Fruit fly (Drosophila melanogaster): ENCODE data around the gene egh.

- TF ChIP-seq CG32006 (GFP tag; optimal IDR thresholded peaks at IDR 0.05) (peak; percentile 62), Sox15 (GFP tag; optimal IDR thresholded peaks at IDR 0.05) (peak; percentile 45), CG4318 (GFP tag; optimal IDR thresholded peaks at IDR 0.05) (no peak), Ets96B (tag; optimal IDR thresholded peaks at IDR 0.05) (peak; percentile 27), Met (GFP tag; optimal IDR thresholded peaks at IDR 0.05) (peak; percentile 71), Eip75B (GFP tag; optimal IDR thresholded peaks at IDR 0.05) (peak; percentile 26), CG16779 (tag; optimal IDR thresholded peaks at IDR 0.05) (peak; percentile 11), Hr4 (GFP tag; optimal IDR thresholded peaks at IDR 0.05) (peak; percentile 48), CG15336 (GFP tag; IDR thresholded peaks at IDR 0.05) (peak; percentile 83), spab (GFP tag; optimal IDR thresholded peaks at IDR 0.05) (no peak), CG6276 (GFP tag; optimal IDR thresholded peaks at IDR 0.05) (peak; percentile 58), Eip93F (GFP tag; optimal IDR thresholded peaks at IDR 0.05) (peak; percentile 66)
These were observed 59.8 kb downstream of the egh start for dm6 chrX:2647950-2648613.
